Worm (Caenorhabditis elegans) whole organism, L4 larva: Measurements from ENCODE around the gene dmsr-13.

Experiments used
- ama-1 ChIP-seq: fragments of 150-350 bp; optimal IDR thresholded peaks from 2 replicates; lab custom pipeline; 2014; ENCODE audit warnings: inconsistent platforms, mixed read lengths
- ces-1 ChIP-seq: fragments of 150-350 bp; sonication (generic microtip); optimal IDR thresholded peaks from 4 replicates; lab custom pipeline; 2014; ENCODE audit warnings: missing biosample characterization, missing genetic modification reagents, missing genetic modification characterization
- lsy-2 ChIP-seq, 2 experiments: fragments of 150-350 bp in 1 of 2; sonication (generic microtip) in 1 of 2; optimal IDR thresholded peaks; 2 replicates each; lab custom pipeline; 2014 to 2017; ENCODE audit warnings: missing biosample characterization in 2 of 2, missing genetic modification characterization in 2 of 2
- nhr-11 ChIP-seq: fragments of 150-350 bp; optimal IDR thresholded peaks from 2 replicates; lab custom pipeline; 2014; ENCODE audit warnings: missing biosample characterization, missing genetic modification characterization
- nhr-237 ChIP-seq: sonication (generic microtip); optimal IDR thresholded peaks from 2 replicates; lab custom pipeline; 2017; ENCODE audit warnings: missing biosample characterization, missing genetic modification characterization
- nhr-25 ChIP-seq: sonication (generic microtip); optimal IDR thresholded peaks from 2 replicates; lab custom pipeline; 2017; ENCODE audit warnings: missing genetic modification characterization, mild to moderate bottlenecking, missing compliant biosample characterization, antibody characterized with exemption, moderate library complexity, borderline replicate concordance; ENCODE audit not compliant: insufficient read depth
- nhr-76 ChIP-seq: fragments of 150-350 bp; optimal IDR thresholded peaks from 2 replicates; lab custom pipeline; 2014; ENCODE audit warnings: missing biosample characterization, missing genetic modification characterization
- pha-4 ChIP-seq, 2 experiments: fragments of 150-350 bp in 1 of 2; fragments of 200-800 bp in 1 of 2; sonication (Bioruptor generic) in 1 of 2; IDR thresholded peaks in 1 of 2; optimal IDR thresholded peaks in 1 of 2; 2 replicates each; pipeline versions ENCODE4 v1.3.6 to Lab custom; 2014 to 2022; ENCODE audit warnings: missing genetic modification characterization in 2 of 2, missing genetic modification reagents in 2 of 2, missing biosample characterization in 1 of 2, missing compliant biosample characterization in 1 of 2
- skn-1 ChIP-seq: fragments of 150-350 bp; optimal IDR thresholded peaks from 2 replicates; lab custom pipeline; 2014; ENCODE audit warnings: missing biosample characterization, missing genetic modification characterization
- snpc-4 ChIP-seq: fragments of 150-350 bp; optimal IDR thresholded peaks from 2 replicates; lab custom pipeline; 2014; ENCODE audit warnings: missing biosample characterization, missing genetic modification characterization
- zip-2 ChIP-seq: fragments of 150-350 bp; optimal IDR thresholded peaks from 2 replicates; lab custom pipeline; 2014; ENCODE audit warnings: missing biosample characterization, missing genetic modification characterization

ce11 chrV:6811863-6812262 lies 7.8 kb downstream of the dmsr-13 start:
- TF ChIP-seq skn-1 (tag; lab: Kevin White, UChicago) (no peak), ces-1 (GFP tag; lab: Kevin White, UChicago) (no peak), nhr-11 (tag; lab: Kevin White, UChicago) (no peak), nhr-25 (tag; lab: Kevin White, UChicago) (no peak), lsy-2 (tag; optimal IDR thresholded peaks at IDR 0.05; lab: Kevin White, UChicago) (no peak), pha-4 (GFP tag; IDR thresholded peaks at IDR 0.05; lab: Robert Waterston, UW) (no peak), pha-4 (tag; optimal IDR thresholded peaks at IDR 0.05; lab: Kevin White, UChicago) (no peak), ama-1 (lab: Kevin White, UChicago) (no peak), nhr-237 (tag; lab: Kevin White, UChicago) (no peak), nhr-76 (tag; lab: Kevin White, UChicago) (no peak), snpc-4 (no peak), zip-2 (tag; lab: Kevin White, UChicago) (no peak)
